Fruit fly (Drosophila melanogaster) whole organism, embryonic: ENCODE measurements around the gene CG11723.

Experiments used
- Adf1 ChIP-seq: fragments of 200-800 bp; sonication (Bioruptor generic); IDR thresholded peaks from 2 replicates; pipeline ENCODE4 v1.3.6; 2022; ENCODE audit warnings: missing biosample characterization, missing genetic modification characterization
- Antp ChIP-seq: fragments of 200-800 bp; sonication (Bioruptor generic); optimal IDR thresholded peaks from 3 replicates; lab custom pipeline; 2016; ENCODE audit warnings: missing biosample characterization, missing genetic modification characterization
- Blimp-1 ChIP-seq: fragments of 200-800 bp; sonication (Bioruptor generic); optimal IDR thresholded peaks from 3 replicates; lab custom pipeline; 2018; ENCODE audit warnings: missing biosample characterization, missing genetic modification characterization, mild to moderate bottlenecking, moderate library complexity, missing genetic modification reagents
- CG10959 ChIP-seq: fragments of 200-800 bp; sonication (Bioruptor generic); IDR thresholded peaks from 2 replicates; pipeline ENCODE4 v1.3.6; 2022; ENCODE audit warnings: missing biosample characterization, missing genetic modification characterization
- CG11085 ChIP-seq: fragments of 200-800 bp; sonication (Bioruptor generic); IDR thresholded peaks from 2 replicates; pipeline ENCODE4 v1.3.6; 2022; ENCODE audit warnings: missing biosample characterization, missing genetic modification characterization
- CG11695 ChIP-seq: fragments of 200-800 bp; sonication (Bioruptor generic); IDR thresholded peaks from 3 replicates; pipeline ENCODE4 v1.3.6; 2022; ENCODE audit warnings: missing biosample characterization, missing genetic modification characterization
- CG1233 ChIP-seq: fragments of 200-800 bp; sonication (Bioruptor generic); optimal IDR thresholded peaks from 4 replicates; lab custom pipeline; 2018; ENCODE audit warnings: missing biosample characterization, mild to moderate bottlenecking, missing genetic modification characterization
- CG13624 ChIP-seq: fragments of 200-800 bp; sonication (Bioruptor generic); optimal IDR thresholded peaks from 2 replicates; lab custom pipeline; 2016; ENCODE audit warnings: missing biosample characterization, missing genetic modification characterization
- CG13775 ChIP-seq: fragments of 200-800 bp; sonication (Bioruptor generic); optimal IDR thresholded peaks from 3 replicates; lab custom pipeline; 2017; ENCODE audit warnings: missing biosample characterization, mild to moderate bottlenecking, missing genetic modification characterization
- CG15011 ChIP-seq: fragments of 200-800 bp; sonication (Bioruptor generic); optimal IDR thresholded peaks from 3 replicates; lab custom pipeline; 2018; ENCODE audit warnings: missing biosample characterization, mild to moderate bottlenecking, missing genetic modification characterization
- CG1603 ChIP-seq: fragments of 200-800 bp; sonication (Bioruptor generic); optimal IDR thresholded peaks from 2 replicates; lab custom pipeline; 2019; ENCODE audit warnings: missing biosample characterization, mild to moderate bottlenecking, missing genetic modification characterization, moderate library complexity
- CG2712 ChIP-seq: fragments of 200-800 bp; optimal IDR thresholded peaks from 3 replicates; lab custom pipeline; 2019; ENCODE audit warnings: missing biosample characterization, mild to moderate bottlenecking, missing genetic modification characterization, moderate library complexity
- CG3995 ChIP-seq: fragments of 200-800 bp; sonication (Bioruptor generic); optimal IDR thresholded peaks from 3 replicates; lab custom pipeline; 2016; ENCODE audit warnings: missing biosample characterization, missing genetic modification characterization
- CG8478 ChIP-seq: fragments of >200 bp; optimal IDR thresholded peaks from 2 replicates; lab custom pipeline; 2018
- CG9727 ChIP-seq: fragments of 200-800 bp; sonication (Bioruptor generic); optimal IDR thresholded peaks from 3 replicates; lab custom pipeline; 2017; ENCODE audit warnings: missing biosample characterization, mild to moderate bottlenecking, missing genetic modification characterization
- CG9797 ChIP-seq: fragments of 200-800 bp; sonication (Bioruptor generic); optimal IDR thresholded peaks from 3 replicates; lab custom pipeline; 2018; ENCODE audit warnings: missing biosample characterization, mild to moderate bottlenecking, missing genetic modification characterization
- D ChIP-seq, 2 experiments: fragments of 200-800 bp in 1 of 2; fragments of >200 bp in 1 of 2; sonication (Bioruptor generic) in 1 of 2; optimal IDR thresholded peaks; 2 replicates in 1 of 2; 3 replicates in 1 of 2; lab custom pipeline; 2017; ENCODE audit warnings: mild to moderate bottlenecking in 1 of 2, missing biosample characterization in 1 of 2, missing genetic modification characterization in 1 of 2, missing genetic modification reagents in 1 of 2
- Dll ChIP-seq: fragments of 200-800 bp; sonication (Bioruptor generic); IDR thresholded peaks from 4 replicates; pipeline ENCODE4 v1.3.6; 2022; ENCODE audit warnings: missing biosample characterization, missing genetic modification characterization; ENCODE audit not compliant: partially characterized antibody
- E2f1 ChIP-seq: fragments of 200-800 bp; sonication (Bioruptor generic); IDR thresholded peaks from 2 replicates; pipeline ENCODE4 v1.3.6; 2022; ENCODE audit warnings: missing biosample characterization, missing genetic modification characterization
- Fer2 ChIP-seq: fragments of 200-800 bp; sonication (Bioruptor generic); optimal IDR thresholded peaks from 2 replicates; lab custom pipeline; 2018; ENCODE audit warnings: missing biosample characterization, mild to moderate bottlenecking, missing genetic modification characterization, moderate library complexity
- Hand ChIP-seq: fragments of 200-800 bp; sonication (Bioruptor generic); optimal IDR thresholded peaks from 2 replicates; lab custom pipeline; 2017; ENCODE audit warnings: mild to moderate bottlenecking, missing biosample characterization, missing genetic modification reagents, missing genetic modification characterization
- Hr51 ChIP-seq, 2 experiments: fragments of 200-800 bp; sonication (Bioruptor generic); optimal IDR thresholded peaks; 2 replicates in 1 of 2; 3 replicates in 1 of 2; lab custom pipeline; 2016 to 2018; ENCODE audit warnings: missing biosample characterization in 2 of 2, missing genetic modification characterization in 2 of 2, mild to moderate bottlenecking in 1 of 2, moderate library complexity in 1 of 2
- Lhr ChIP-seq: fragments of 200-800 bp; sonication (Bioruptor generic); optimal IDR thresholded peaks from 3 replicates; lab custom pipeline; 2017; ENCODE audit warnings: mild to moderate bottlenecking, missing biosample characterization, missing genetic modification reagents, missing genetic modification characterization
- MESR4 ChIP-seq: fragments of 200-800 bp; sonication (Bioruptor generic); optimal IDR thresholded peaks from 2 replicates; lab custom pipeline; 2018; ENCODE audit warnings: missing biosample characterization, mild to moderate bottlenecking, missing genetic modification characterization, moderate library complexity
- Max ChIP-seq: fragments of 200-800 bp; sonication (Bioruptor generic); optimal IDR thresholded peaks from 2 replicates; lab custom pipeline; 2016; ENCODE audit warnings: missing biosample characterization, mild to moderate bottlenecking, missing genetic modification characterization
- NC2β ChIP-seq: fragments of 200-800 bp; sonication (Bioruptor generic); optimal IDR thresholded peaks from 2 replicates; lab custom pipeline; 2016; ENCODE audit warnings: missing biosample characterization, missing genetic modification characterization
- NK7.1 ChIP-seq: fragments of 200-800 bp; sonication (Bioruptor generic); optimal IDR thresholded peaks from 3 replicates; lab custom pipeline; 2016; ENCODE audit warnings: missing biosample characterization, missing genetic modification characterization
- PHDP ChIP-seq: fragments of 200-800 bp; sonication (Bioruptor generic); optimal IDR thresholded peaks from 3 replicates; lab custom pipeline; 2018; ENCODE audit warnings: missing biosample characterization, mild to moderate bottlenecking, missing genetic modification characterization, moderate library complexity
- Side ChIP-seq: fragments of 200-800 bp; sonication (Bioruptor generic); optimal IDR thresholded peaks from 2 replicates; lab custom pipeline; 2016; ENCODE audit warnings: missing biosample characterization, missing genetic modification characterization
- Sox100B ChIP-seq: fragments of 200-800 bp; sonication (Bioruptor generic); optimal IDR thresholded peaks from 3 replicates; lab custom pipeline; 2018; ENCODE audit warnings: missing biosample characterization, mild to moderate bottlenecking, missing genetic modification characterization
- Ssrp ChIP-seq: fragments of 200-800 bp; sonication (Bioruptor generic); optimal IDR thresholded peaks from 2 replicates; lab custom pipeline; 2018; ENCODE audit warnings: missing biosample characterization, mild to moderate bottlenecking, missing genetic modification characterization, moderate library complexity
- Usf ChIP-seq: fragments of 200-800 bp; sonication (Bioruptor generic); optimal IDR thresholded peaks from 2 replicates; lab custom pipeline; 2017; ENCODE audit warnings: missing genotype, missing biosample characterization, missing genetic modification characterization
- YL-1 ChIP-seq: fragments of 200-800 bp; sonication (Bioruptor generic); optimal IDR thresholded peaks from 3 replicates; lab custom pipeline; 2017; ENCODE audit warnings: missing biosample characterization, mild to moderate bottlenecking, missing genetic modification characterization
- aop ChIP-seq: fragments of 200-800 bp; sonication (Bioruptor generic); IDR thresholded peaks from 2 replicates; pipeline ENCODE4 v1.3.6; 2022; ENCODE audit warnings: missing biosample characterization, missing genetic modification characterization
- az2 ChIP-seq: fragments of 200-800 bp; sonication (Bioruptor generic); optimal IDR thresholded peaks from 3 replicates; lab custom pipeline; 2016; ENCODE audit warnings: missing biosample characterization, missing genetic modification characterization
- gcm ChIP-seq: fragments of 200-800 bp; sonication (Bioruptor generic); optimal IDR thresholded peaks from 2 replicates; lab custom pipeline; 2019; ENCODE audit warnings: missing biosample characterization, mild to moderate bottlenecking, missing genetic modification characterization, moderate library complexity
- her ChIP-seq: fragments of 200-800 bp; sonication (Bioruptor generic); optimal IDR thresholded peaks from 2 replicates; lab custom pipeline; 2016; ENCODE audit warnings: missing biosample characterization, missing genetic modification characterization
- knrl ChIP-seq: fragments of 200-800 bp; sonication (Bioruptor generic); IDR thresholded peaks from 3 replicates; pipeline ENCODE4 v1.3.6; 2022; ENCODE audit warnings: missing biosample characterization, missing genetic modification characterization; ENCODE audit not compliant: partially characterized antibody
- lab ChIP-seq: fragments of 200-800 bp; sonication (Bioruptor generic); optimal IDR thresholded peaks from 3 replicates; lab custom pipeline; 2017; ENCODE audit warnings: missing biosample characterization, missing genetic modification characterization, mild to moderate bottlenecking, moderate library complexity, missing genetic modification reagents
- odd ChIP-seq: fragments of 200-800 bp; sonication (Bioruptor generic); optimal IDR thresholded peaks from 2 replicates; lab custom pipeline; 2017; ENCODE audit warnings: missing biosample characterization, mild to moderate bottlenecking, missing genetic modification characterization
- pb ChIP-seq: fragments of 200-800 bp; sonication (Bioruptor generic); optimal IDR thresholded peaks from 3 replicates; lab custom pipeline; 2016; ENCODE audit warnings: missing biosample characterization, missing genetic modification characterization
- sd ChIP-seq: fragments of 200-800 bp; sonication (Bioruptor generic); optimal IDR thresholded peaks from 3 replicates; lab custom pipeline; 2018; ENCODE audit warnings: missing biosample characterization, mild to moderate bottlenecking, missing genetic modification characterization, moderate library complexity
- slou ChIP-seq: fragments of 200-800 bp; sonication (Bioruptor generic); optimal IDR thresholded peaks from 3 replicates; lab custom pipeline; 2016; ENCODE audit warnings: missing biosample characterization, missing genetic modification characterization
- sr ChIP-seq: fragments of 200-800 bp; sonication (Bioruptor generic); IDR thresholded peaks from 3 replicates; pipeline ENCODE4 v1.3.6; 2022; ENCODE audit warnings: missing biosample characterization, missing genetic modification characterization
- tna ChIP-seq: fragments of 200-800 bp; sonication (Bioruptor generic); IDR thresholded peaks from 2 replicates; pipeline ENCODE4 v1.3.6; 2022; ENCODE audit warnings: missing biosample characterization, missing genetic modification characterization; ENCODE audit not compliant: partially characterized antibody
- tx ChIP-seq: fragments of 200-800 bp; sonication (Bioruptor generic); optimal IDR thresholded peaks from 2 replicates; lab custom pipeline; 2016; ENCODE audit warnings: missing biosample characterization, missing genetic modification characterization
- yki ChIP-seq: fragments of >200 bp; optimal IDR thresholded peaks from 3 replicates; lab custom pipeline; 2018
- zen2 ChIP-seq: fragments of 200-800 bp; sonication (Bioruptor generic); IDR thresholded peaks from 3 replicates; pipeline ENCODE4 v1.3.6; 2022; ENCODE audit warnings: missing biosample characterization, missing genetic modification characterization; ENCODE audit not compliant: partially characterized antibody
- zfh2 ChIP-seq: fragments of 200-800 bp; sonication (Bioruptor generic); optimal IDR thresholded peaks from 2 replicates; lab custom pipeline; 2016; ENCODE audit warnings: missing biosample characterization, missing genetic modification characterization

The CG11723 gene

dm6 chr2L:2144725-2145656, 2.1 kb downstream of the CG11723 start, which contains the start of gene tho2 (continued):
- TF ChIP-seq Hr51 (GFP tag; optimal IDR thresholded peaks at IDR 0.05; lab: Kevin White, UChicago), result no peak
- peak; percentile 61 for TF ChIP-seq YL-1 (GFP tag; lab: Kevin White, UChicago)
- TF ChIP-seq CG11695, result no peak
- TF ChIP-seq CG13775 (GFP tag; lab: Kevin White, UChicago), result peak; percentile 11
- TF ChIP-seq sr (GFP tag; lab: Robert Waterston, UW), result 0 out of 3 replicates have a peak, but pooled peaks have one; percentile 20
- TF ChIP-seq Usf (GFP tag; lab: Kevin White, UChicago), result no peak
- TF ChIP-seq CG9727 (GFP tag; lab: Kevin White, UChicago), result no peak
- TF ChIP-seq aop (GFP tag; lab: Robert Waterston, UW), result no peak
- TF ChIP-seq NC2β, result no peak
- peak; percentile 95 for TF ChIP-seq CG1603 (tag; lab: Kevin White, UChicago)
- no peak for TF ChIP-seq CG15011 (GFP tag; lab: Kevin White, UChicago)
- TF ChIP-seq gcm (GFP tag; lab: Kevin White, UChicago), result no peak
- TF ChIP-seq E2f1, result no peak
- TF ChIP-seq CG2712 (tag; lab: Kevin White, UChicago), result no peak
- no peak for TF ChIP-seq Hand (GFP tag; lab: Kevin White, UChicago)
- peak; percentile 53 for TF ChIP-seq CG9797
- no peak for TF ChIP-seq odd (GFP tag; lab: Kevin White, UChicago)
- TF ChIP-seq knrl (GFP tag; lab: Robert Waterston, UW), result no peak
- TF ChIP-seq CG1233 (GFP tag; lab: Kevin White, UChicago), result no peak
- TF ChIP-seq tna (GFP tag; lab: Robert Waterston, UW), result no peak
- TF ChIP-seq Antp (GFP tag; lab: Kevin White, UChicago), result no peak
- no peak for TF ChIP-seq PHDP
- peak; percentile 78 for TF ChIP-seq MESR4
- TF ChIP-seq sd (tag; lab: Kevin White, UChicago), result no peak
- TF ChIP-seq Fer2 (tag; lab: Kevin White, UChicago), result no peak
- TF ChIP-seq CG11085 (GFP tag; lab: Robert Waterston, UW), result no peak
- no peak for TF ChIP-seq Sox100B (GFP tag; lab: Kevin White, UChicago)
- no peak for TF ChIP-seq CG3995 (GFP tag; lab: Kevin White, UChicago)
- TF ChIP-seq pb (GFP tag; lab: Kevin White, UChicago), result no peak
- no peak for TF ChIP-seq lab (GFP tag; lab: Kevin White, UChicago)
- TF ChIP-seq Ssrp (tag; lab: Kevin White, UChicago), result no peak
- TF ChIP-seq CG8478 (lab: Kevin White, UChicago), result no peak
- TF ChIP-seq zen2 (GFP tag; lab: Robert Waterston, UW), result no peak
- no peak for TF ChIP-seq Max (GFP tag; lab: Kevin White, UChicago)
- TF ChIP-seq her (GFP tag; lab: Kevin White, UChicago), result no peak
- TF ChIP-seq CG10959 (GFP tag; lab: Robert Waterston, UW), result no peak
- TF ChIP-seq D (optimal IDR thresholded peaks at IDR 0.05; lab: Kevin White, UChicago), result no peak
- TF ChIP-seq D (GFP tag; optimal IDR thresholded peaks at IDR 0.05; lab: Kevin White, UChicago), result no peak
- no peak for TF ChIP-seq Blimp-1 (GFP tag; lab: Kevin White, UChicago)
- TF ChIP-seq Adf1 (GFP tag; lab: Robert Waterston, UW), result no peak
- TF ChIP-seq NK7.1 (GFP tag; lab: Kevin White, UChicago), result no peak
- no peak for TF ChIP-seq Lhr
- TF ChIP-seq tx, result no peak
- TF ChIP-seq Side (GFP tag; lab: Kevin White, UChicago), result no peak
- TF ChIP-seq CG13624 (GFP tag; lab: Kevin White, UChicago), result no peak
- no peak for TF ChIP-seq yki (lab: Kevin White, UChicago)
- no peak for TF ChIP-seq zfh2
- 0 out of 4 replicates have a peak, but pooled peaks have one; percentile 40 for TF ChIP-seq Dll (GFP tag; lab: Robert Waterston, UW)
- no peak for TF ChIP-seq slou (GFP tag; lab: Kevin White, UChicago)
- TF ChIP-seq az2 (GFP tag; lab: Kevin White, UChicago), result no peak
